Worm (Caenorhabditis elegans) whole organism, mixed stage, embryonic: ENCODE data around the gene D1086.18.
A peak's percentile ranks its signal among the peaks of the same experiment; 100 is the strongest.
"Not testable (repeated sequence)": the region's sequence is repeated elsewhere in the genome, so short reads cannot be mapped to it uniquely, and the experiment has no call there.

ENCODE experiments used
- M03D4.4 ChIP-seq: sonication (generic microtip); optimal IDR thresholded peaks from 2 replicates; lab custom pipeline; 2017; ENCODE audit warnings: mild to moderate bottlenecking, missing genetic modification characterization, missing compliant biosample characterization
- bed-3 ChIP-seq: fragments of 200-800 bp; sonication (Bioruptor generic); optimal IDR thresholded peaks from 3 replicates; lab custom pipeline; 2018; ENCODE audit warnings: mild to moderate bottlenecking, missing genetic modification characterization, moderate library complexity, missing compliant biosample characterization
- blmp-1 ChIP-seq: fragments of 150-350 bp; optimal IDR thresholded peaks from 2 replicates; lab custom pipeline; 2014; ENCODE audit warnings: missing biosample characterization, missing genetic modification characterization
- ceh-39 ChIP-seq: fragments of 150-350 bp; optimal IDR thresholded peaks from 2 replicates; lab custom pipeline; 2014; ENCODE audit warnings: missing biosample characterization, missing genetic modification characterization
- ceh-43 ChIP-seq: fragments of 200-800 bp; sonication (Bioruptor generic); optimal IDR thresholded peaks from 2 replicates; lab custom pipeline; 2018; ENCODE audit warnings: mild to moderate bottlenecking, missing genetic modification characterization, moderate library complexity, missing compliant biosample characterization
- ceh-83 ChIP-seq: fragments of 200-800 bp; sonication (Bioruptor generic); optimal IDR thresholded peaks from 2 replicates; lab custom pipeline; 2018; ENCODE audit warnings: mild to moderate bottlenecking, missing genetic modification characterization, missing compliant biosample characterization
- ces-1 ChIP-seq: fragments of 150-350 bp; optimal IDR thresholded peaks from 2 replicates; lab custom pipeline; 2014; ENCODE audit warnings: missing biosample characterization, missing genetic modification reagents, missing genetic modification characterization
- cnd-1 ChIP-seq: fragments of 200-800 bp; sonication (Bioruptor generic); optimal IDR thresholded peaks from 2 replicates; lab custom pipeline; 2018; ENCODE audit warnings: mild to moderate bottlenecking, missing genetic modification characterization, missing compliant biosample characterization
- drap-1 ChIP-seq: fragments of 200-800 bp; sonication (Bioruptor generic); optimal IDR thresholded peaks from 3 replicates; lab custom pipeline; 2018; ENCODE audit warnings: mild to moderate bottlenecking, missing genetic modification characterization, missing compliant biosample characterization
- elt-1 ChIP-seq: sonication (generic microtip); optimal IDR thresholded peaks from 2 replicates; lab custom pipeline; 2017; ENCODE audit warnings: missing genetic modification characterization, mild to moderate bottlenecking, missing compliant biosample characterization, antibody characterized with exemption, moderate library complexity, borderline replicate concordance; ENCODE audit not compliant: insufficient read depth
- elt-3 ChIP-seq: fragments of 150-350 bp; optimal IDR thresholded peaks from 2 replicates; lab custom pipeline; 2014; ENCODE audit warnings: missing biosample characterization, missing genetic modification characterization
- flh-1 ChIP-seq: fragments of 200-800 bp; sonication (Bioruptor generic); optimal IDR thresholded peaks from 2 replicates; lab custom pipeline; 2018; ENCODE audit warnings: mild to moderate bottlenecking, missing genetic modification characterization, moderate library complexity, missing compliant biosample characterization
- ham-2 ChIP-seq: fragments of 200-800 bp; sonication (Bioruptor generic); optimal IDR thresholded peaks from 2 replicates; lab custom pipeline; 2018; ENCODE audit warnings: mild to moderate bottlenecking, missing genetic modification characterization, missing compliant biosample characterization
- hlh-1 ChIP-seq: fragments of 150-350 bp; optimal IDR thresholded peaks from 2 replicates; lab custom pipeline; 2014; ENCODE audit warnings: missing biosample characterization, missing genetic modification reagents, missing genetic modification characterization
- lin-13 ChIP-seq: fragments of 150-350 bp; optimal IDR thresholded peaks from 2 replicates; lab custom pipeline; 2014; ENCODE audit warnings: missing biosample characterization, missing genetic modification characterization
- lin-32 ChIP-seq: fragments of 200-800 bp; sonication (Bioruptor generic); optimal IDR thresholded peaks from 2 replicates; lab custom pipeline; 2018; ENCODE audit warnings: mild to moderate bottlenecking, missing genetic modification characterization, missing compliant biosample characterization
- lsy-2 ChIP-seq: fragments of 150-350 bp; optimal IDR thresholded peaks from 2 replicates; lab custom pipeline; 2014; ENCODE audit warnings: missing biosample characterization, missing genetic modification characterization
- mab-5 ChIP-seq: fragments of 150-350 bp; optimal IDR thresholded peaks from 2 replicates; lab custom pipeline; 2014; ENCODE audit warnings: missing biosample characterization, missing genetic modification characterization
- mep-1 ChIP-seq: fragments of 150-350 bp; optimal IDR thresholded peaks from 2 replicates; lab custom pipeline; 2017; ENCODE audit warnings: missing biosample characterization, missing genetic modification reagents, missing genetic modification characterization, inconsistent platforms
- mls-2 ChIP-seq: sonication (generic microtip); optimal IDR thresholded peaks from 2 replicates; lab custom pipeline; 2016; ENCODE audit warnings: mild to moderate bottlenecking, missing genetic modification characterization, moderate library complexity, missing compliant biosample characterization
- nhr-2 ChIP-seq: fragments of 150-350 bp; optimal IDR thresholded peaks from 2 replicates; lab custom pipeline; 2014; ENCODE audit warnings: missing biosample characterization, missing genetic modification characterization
- nhr-237 ChIP-seq: fragments of 150-350 bp; optimal IDR thresholded peaks from 2 replicates; lab custom pipeline; 2014; ENCODE audit warnings: missing biosample characterization, missing genetic modification characterization
- nhr-76 ChIP-seq: sonication (generic microtip); optimal IDR thresholded peaks from 2 replicates; lab custom pipeline; 2017; ENCODE audit warnings: missing biosample characterization, missing genetic modification characterization
- pha-4 ChIP-seq: fragments of 150-350 bp; optimal IDR thresholded peaks from 2 replicates; lab custom pipeline; 2018; ENCODE audit warnings: missing biosample characterization, missing genetic modification reagents, missing genetic modification characterization
- sem-2 ChIP-seq: fragments of 200-800 bp; sonication (Bioruptor generic); optimal IDR thresholded peaks from 2 replicates; lab custom pipeline; 2018; ENCODE audit warnings: mild to moderate bottlenecking, missing genetic modification characterization, missing compliant biosample characterization
- snpc-4 ChIP-seq: fragments of 150-350 bp; optimal IDR thresholded peaks from 2 replicates; lab custom pipeline; 2014; ENCODE audit warnings: missing biosample characterization, missing genetic modification characterization
- sptf-1 ChIP-seq: sonication (generic microtip); optimal IDR thresholded peaks from 2 replicates; lab custom pipeline; 2017; ENCODE audit warnings: mild to moderate bottlenecking, missing genetic modification characterization, moderate library complexity, missing compliant biosample characterization
- tbx-8 ChIP-seq: fragments of 200-800 bp; sonication (Bioruptor generic); optimal IDR thresholded peaks from 2 replicates; lab custom pipeline; 2018; ENCODE audit warnings: mild to moderate bottlenecking, missing genetic modification characterization, moderate library complexity, missing compliant biosample characterization
- unc-120 ChIP-seq: sonication (generic microtip); optimal IDR thresholded peaks from 2 replicates; lab custom pipeline; 2017; ENCODE audit warnings: missing genetic modification characterization, missing compliant biosample characterization; ENCODE audit not compliant: poor library complexity, severe bottlenecking
- unc-39 ChIP-seq: fragments of 150-350 bp; optimal IDR thresholded peaks from 2 replicates; lab custom pipeline; 2014; ENCODE audit warnings: missing biosample characterization, missing genetic modification characterization
- unc-62 ChIP-seq: fragments of 150-350 bp; optimal IDR thresholded peaks from 2 replicates; lab custom pipeline; 2014; ENCODE audit warnings: missing biosample characterization, missing genetic modification reagents, missing genetic modification characterization
- zip-8 ChIP-seq: fragments of 150-350 bp; optimal IDR thresholded peaks from 2 replicates; lab custom pipeline; 2014; ENCODE audit warnings: missing biosample characterization, missing genetic modification characterization
- ztf-11 ChIP-seq: fragments of 150-350 bp; optimal IDR thresholded peaks from 2 replicates; lab custom pipeline; 2014; ENCODE audit warnings: missing biosample characterization, missing genetic modification characterization

D1086.18 gene

DNA sequence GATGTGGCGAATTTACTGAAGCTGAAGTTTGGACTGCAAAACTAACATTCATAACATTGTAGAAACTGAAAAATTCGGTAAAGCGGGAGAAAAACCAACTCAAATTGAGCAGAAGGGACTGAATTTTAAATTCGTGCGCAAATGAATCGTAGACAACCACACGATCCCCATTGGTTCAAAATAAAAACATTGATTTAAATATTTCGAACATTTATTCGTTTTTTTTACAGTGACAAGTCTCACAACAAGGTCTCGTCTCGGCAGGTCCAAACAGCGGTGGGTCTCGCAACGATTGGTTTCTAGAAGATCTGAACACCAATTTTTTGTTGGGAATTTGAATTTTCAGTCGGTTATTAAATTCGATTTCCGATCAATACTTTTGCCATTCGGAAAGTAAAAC, at the start of gene D1086.18:
D1086.18 (plus strand) TSS at position 301 of the 400 bp plus-strand sequence.
- TF ChIP-seq ztf-11 (tag; lab: Kevin White, UChicago) (no peak), bed-3 (GFP tag; lab: Kevin White, UChicago) (no peak), ceh-43 (GFP tag; lab: Kevin White, UChicago) (no peak), elt-3 (tag; lab: Kevin White, UChicago) (no peak), blmp-1 (no peak)

ce11 chrV:14038328-14039084, 47.2 kb upstream of the D1086.18 start, which contains the start of gene vps-39:
Gene vps-39 (minus strand): TSS chrV:14038378.
- peak; percentile 23 for TF ChIP-seq M03D4.4
- peak; percentile 34 for TF ChIP-seq drap-1 (GFP tag; lab: Kevin White, UChicago)
- peak; percentile 44 for TF ChIP-seq mls-2 (tag; lab: Kevin White, UChicago)
- peak; percentile 65 for TF ChIP-seq sptf-1 (tag; lab: Kevin White, UChicago)
- TF ChIP-seq unc-120 (tag; lab: Kevin White, UChicago) = peak; percentile 45

DNA sequence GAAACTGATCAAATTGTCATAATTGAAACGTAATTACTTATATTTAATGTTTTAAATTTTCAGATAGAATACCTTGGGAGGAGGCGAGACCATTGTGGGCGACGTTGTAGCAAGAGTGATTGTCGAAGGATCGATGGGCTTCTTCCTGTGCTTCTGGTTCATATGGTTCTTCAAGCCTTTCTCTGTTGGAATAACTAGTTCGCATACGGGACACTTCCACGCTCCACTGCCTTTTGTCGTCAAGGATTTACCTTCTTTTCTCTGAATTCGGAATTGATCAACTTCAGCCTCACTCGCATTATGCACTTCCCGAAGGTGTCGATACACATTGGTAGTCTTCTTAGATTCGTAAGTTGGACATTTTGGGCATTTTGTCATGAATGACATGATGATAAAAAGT, 36.4 kb upstream of the D1086.18 start, which contains the start of gene F58D12.1:
F58D12.1 (plus strand) TSS at position 301 of the 400 bp plus-strand sequence.
- TF ChIP-seq ceh-83; zip-8 (tag; lab: Kevin White, UChicago); unc-62 (GFP tag; lab: Kevin White, UChicago): not testable (repeated sequence)

ce11 chrV:14055097-14055496, 30.6 kb upstream of the D1086.18 start:
- TF ChIP-seq cnd-1 (tag; lab: Kevin White, UChicago) = peak; percentile 25
- peak; percentile 34 for TF ChIP-seq lin-13 (tag; lab: Kevin White, UChicago)
- peak; percentile 11 for TF ChIP-seq unc-120 (tag; lab: Kevin White, UChicago)
- peak; percentile 51 for TF ChIP-seq pha-4
- TF ChIP-seq lsy-2 (tag; lab: Kevin White, UChicago) = peak; percentile 26
- peak; percentile 65 for TF ChIP-seq ces-1
- peak; percentile 49 for TF ChIP-seq sptf-1 (tag; lab: Kevin White, UChicago)
- peak; percentile 38 for TF ChIP-seq nhr-237 (tag; lab: Kevin White, UChicago)
- TF ChIP-seq, all 35 proteins: peak for 8; not testable (repeated sequence) for 27

DNA sequence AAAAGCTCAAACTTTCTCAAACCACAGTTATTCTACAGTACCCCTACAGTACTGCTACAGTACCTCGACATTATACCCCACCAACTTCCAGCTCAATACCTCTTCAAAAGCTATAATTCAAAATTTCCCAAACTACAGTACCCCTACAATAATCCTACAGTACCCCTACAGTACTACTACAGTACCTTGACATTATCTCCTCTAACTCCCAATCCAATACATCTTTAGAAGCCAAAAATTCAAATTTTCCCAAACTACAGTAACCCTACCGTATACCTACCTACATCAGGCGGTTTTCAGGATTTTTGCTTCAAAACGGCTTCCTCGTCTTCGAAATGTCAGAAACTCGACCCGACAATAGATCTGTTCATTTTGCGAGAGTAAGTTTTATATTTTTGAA, 28.1 kb upstream of the D1086.18 start, which contains the start of gene F58D12.3:
F58D12.3 (plus strand) TSS at position 301 of the 400 bp plus-strand sequence.
- no peak for TF ChIP-seq unc-62 (GFP tag; lab: Kevin White, UChicago)

DNA sequence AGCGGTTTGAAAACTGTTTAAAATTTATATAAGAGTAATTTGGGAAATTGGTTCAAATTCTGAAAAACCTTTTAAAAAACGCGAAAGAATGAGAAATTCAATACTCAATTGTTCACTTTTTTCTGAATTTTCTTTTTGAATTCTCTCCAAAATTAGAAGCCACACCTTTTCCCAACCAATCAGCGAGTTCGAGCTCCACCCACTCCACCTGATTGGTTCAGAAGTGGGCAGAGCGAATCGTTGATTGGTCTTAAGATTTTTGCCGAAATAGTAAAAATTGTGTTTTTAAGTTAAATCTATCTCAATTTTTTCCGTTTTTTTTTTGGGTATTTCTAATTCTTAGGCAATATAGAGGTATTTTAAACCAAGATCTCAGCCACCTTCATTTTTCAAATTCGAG, 21.7 kb upstream of the D1086.18 start:
- TF ChIP-seq tbx-8 (GFP tag; lab: Kevin White, UChicago) (no peak), snpc-4 (tag; lab: Kevin White, UChicago) (no peak), mls-2 (tag; lab: Kevin White, UChicago) (no peak), ceh-39 (tag; lab: Kevin White, UChicago) (no peak), nhr-2 (tag; lab: Kevin White, UChicago) (no peak), flh-1 (GFP tag; lab: Kevin White, UChicago) (no peak), mep-1 (no peak)

ce11 chrV:14064422-14064821, 21.3 kb upstream of the D1086.18 start, which contains the start of gene D1086.21:
Gene D1086.21 (plus strand): TSS chrV:14064722.
- no peak for TF ChIP-seq ceh-43 (GFP tag; lab: Kevin White, UChicago)
- TF ChIP-seq elt-1 (tag; lab: Kevin White, UChicago) = no peak
- TF ChIP-seq mab-5 (tag; lab: Kevin White, UChicago) = no peak
- TF ChIP-seq tbx-8 (GFP tag; lab: Kevin White, UChicago) = no peak
- no peak for TF ChIP-seq ham-2 (GFP tag; lab: Kevin White, UChicago)
- TF ChIP-seq lin-32 = no peak
- TF ChIP-seq pha-4 = no peak
- no peak for TF ChIP-seq cnd-1 (tag; lab: Kevin White, UChicago)
- no peak for TF ChIP-seq nhr-237 (tag; lab: Kevin White, UChicago)
- no peak for TF ChIP-seq lin-13 (tag; lab: Kevin White, UChicago)
- no peak for TF ChIP-seq flh-1 (GFP tag; lab: Kevin White, UChicago)
- TF ChIP-seq elt-3 (tag; lab: Kevin White, UChicago) = no peak
- no peak for TF ChIP-seq unc-120 (tag; lab: Kevin White, UChicago)
- no peak for TF ChIP-seq nhr-76 (tag; lab: Kevin White, UChicago)
- no peak for TF ChIP-seq sem-2 (GFP tag; lab: Kevin White, UChicago)
- no peak for TF ChIP-seq unc-39 (tag; lab: Kevin White, UChicago)
- TF ChIP-seq unc-62 (GFP tag; lab: Kevin White, UChicago) = no peak
- TF ChIP-seq hlh-1 (tag; lab: Kevin White, UChicago) = no peak
- TF ChIP-seq sptf-1 (tag; lab: Kevin White, UChicago) = no peak
- no peak for TF ChIP-seq ztf-11 (tag; lab: Kevin White, UChicago)
- TF ChIP-seq, all 35 proteins: peak for 0
